Worm (Caenorhabditis elegans) whole organism, late embryonic: ENCODE measurements around the gene K07B1.7.

Experiments
- C38D4.7 ChIP-seq: fragments of 200-800 bp; sonication (Bioruptor generic); optimal IDR thresholded peaks from 2 replicates; lab custom pipeline; 2018; ENCODE audit warnings: mild to moderate bottlenecking, missing genetic modification characterization, moderate library complexity, missing compliant biosample characterization
- F13H6.1 ChIP-seq: sonication (generic microtip); optimal IDR thresholded peaks from 2 replicates; lab custom pipeline; 2016; ENCODE audit warnings: missing genetic modification characterization, missing compliant biosample characterization
- K02D7.2 ChIP-seq: sonication (generic microtip); optimal IDR thresholded peaks from 2 replicates; lab custom pipeline; 2017; ENCODE audit warnings: mild to moderate bottlenecking, missing genetic modification characterization, missing compliant biosample characterization
- T23F11.4 ChIP-seq: fragments of 200-800 bp; sonication (Bioruptor generic); optimal IDR thresholded peaks from 2 replicates; lab custom pipeline; 2018; ENCODE audit warnings: mild to moderate bottlenecking, missing genetic modification characterization, missing compliant biosample characterization
- Y22D7AL.16 ChIP-seq: sonication (generic microtip); optimal IDR thresholded peaks from 2 replicates; lab custom pipeline; 2016; ENCODE audit warnings: missing genetic modification characterization, missing compliant biosample characterization
- ama-1 ChIP-seq: fragments of 150-350 bp; optimal IDR thresholded peaks from 2 replicates; lab custom pipeline; 2014
- ceh-14 ChIP-seq: sonication (generic microtip); optimal IDR thresholded peaks from 2 replicates; lab custom pipeline; 2016; ENCODE audit warnings: missing genotype, missing genetic modification characterization, missing compliant biosample characterization
- ceh-18 ChIP-seq: sonication (generic microtip); optimal IDR thresholded peaks from 2 replicates; lab custom pipeline; 2016; ENCODE audit warnings: missing genetic modification characterization, missing compliant biosample characterization
- ceh-30 ChIP-seq: fragments of 150-350 bp; optimal IDR thresholded peaks from 2 replicates; lab custom pipeline; 2014; ENCODE audit warnings: missing biosample characterization, missing genetic modification characterization
- ceh-31 ChIP-seq: sonication (generic microtip); optimal IDR thresholded peaks from 2 replicates; lab custom pipeline; 2016; ENCODE audit warnings: missing genetic modification characterization, missing compliant biosample characterization
- dve-1 ChIP-seq: sonication (generic microtip); optimal IDR thresholded peaks from 2 replicates; lab custom pipeline; 2017; ENCODE audit warnings: antibody characterized with exemption, mild to moderate bottlenecking, missing genetic modification characterization, missing compliant biosample characterization
- elt-2 ChIP-seq: sonication (generic microtip); optimal IDR thresholded peaks from 2 replicates; lab custom pipeline; 2016; ENCODE audit warnings: missing genetic modification reagents, missing genetic modification characterization, missing compliant biosample characterization
- fkh-10 ChIP-seq: fragments of 150-350 bp; optimal IDR thresholded peaks from 2 replicates; lab custom pipeline; 2014; ENCODE audit warnings: missing biosample characterization, missing genetic modification reagents, missing genetic modification characterization
- fkh-6 ChIP-seq: sonication (generic microtip); optimal IDR thresholded peaks from 2 replicates; lab custom pipeline; 2016; ENCODE audit warnings: missing genetic modification characterization, missing compliant biosample characterization
- hlh-15 ChIP-seq: sonication (generic microtip); optimal IDR thresholded peaks from 2 replicates; lab custom pipeline; 2016; ENCODE audit warnings: missing genetic modification characterization, missing compliant biosample characterization
- hlh-30 ChIP-seq: sonication (generic microtip); optimal IDR thresholded peaks from 2 replicates; lab custom pipeline; 2017; ENCODE audit warnings: antibody characterized with exemption, missing genetic modification characterization, missing compliant biosample characterization; ENCODE audit not compliant: insufficient read depth
- hlh-8 ChIP-seq: sonication (generic microtip); optimal IDR thresholded peaks from 2 replicates; lab custom pipeline; 2016; ENCODE audit warnings: missing genotype, missing genetic modification characterization, missing compliant biosample characterization
- lim-6 ChIP-seq: sonication (generic microtip); optimal IDR thresholded peaks from 2 replicates; lab custom pipeline; 2016; ENCODE audit warnings: missing genetic modification characterization, missing compliant biosample characterization
- lin-11 ChIP-seq: fragments of 200-800 bp; sonication (Bioruptor generic); optimal IDR thresholded peaks from 2 replicates; lab custom pipeline; 2018; ENCODE audit warnings: mild to moderate bottlenecking, missing genetic modification characterization, missing compliant biosample characterization
- mec-3 ChIP-seq: sonication (generic microtip); optimal IDR thresholded peaks from 2 replicates; lab custom pipeline; 2016; ENCODE audit warnings: borderline replicate concordance, missing genetic modification characterization, missing compliant biosample characterization
- nfya-1 ChIP-seq: sonication (generic microtip); optimal IDR thresholded peaks from 2 replicates; lab custom pipeline; 2017; ENCODE audit warnings: missing genetic modification characterization, mild to moderate bottlenecking, missing compliant biosample characterization, antibody characterized with exemption, moderate library complexity
- nhr-232 ChIP-seq: sonication (generic microtip); optimal IDR thresholded peaks from 2 replicates; lab custom pipeline; 2016; ENCODE audit warnings: missing genetic modification characterization, missing compliant biosample characterization
- npax-4 ChIP-seq: sonication (generic microtip); optimal IDR thresholded peaks from 2 replicates; lab custom pipeline; 2016; ENCODE audit warnings: missing genetic modification characterization, missing compliant biosample characterization
- odd-2 ChIP-seq: sonication (generic microtip); optimal IDR thresholded peaks from 2 replicates; lab custom pipeline; 2017; ENCODE audit warnings: antibody characterized with exemption, mild to moderate bottlenecking, missing genetic modification characterization, missing compliant biosample characterization
- pax-1 ChIP-seq: fragments of 150-350 bp; optimal IDR thresholded peaks from 2 replicates; lab custom pipeline; 2014; ENCODE audit warnings: missing biosample characterization, missing genetic modification characterization
- pha-2 ChIP-seq: sonication (generic microtip); optimal IDR thresholded peaks from 2 replicates; lab custom pipeline; 2017; ENCODE audit warnings: mild to moderate bottlenecking, missing genetic modification characterization, missing compliant biosample characterization
- pha-4 ChIP-seq: fragments of 150-350 bp; optimal IDR thresholded peaks from 2 replicates; lab custom pipeline; 2018; ENCODE audit warnings: missing biosample characterization, missing genetic modification reagents, missing genetic modification characterization
- pros-1 ChIP-seq: fragments of 150-350 bp; optimal IDR thresholded peaks from 2 replicates; lab custom pipeline; 2014; ENCODE audit warnings: missing biosample characterization, missing genetic modification reagents, missing genetic modification characterization
- ref-2 ChIP-seq: sonication (generic microtip); optimal IDR thresholded peaks from 2 replicates; lab custom pipeline; 2016; ENCODE audit warnings: missing genetic modification characterization, missing compliant biosample characterization
- sox-4 ChIP-seq: sonication (generic microtip); optimal IDR thresholded peaks from 2 replicates; lab custom pipeline; 2017; ENCODE audit warnings: mild to moderate bottlenecking, missing genetic modification characterization, inconsistent platforms, missing compliant biosample characterization
- syd-9 ChIP-seq: sonication (generic microtip); optimal IDR thresholded peaks from 2 replicates; lab custom pipeline; 2016; ENCODE audit warnings: mild to moderate bottlenecking, missing genetic modification characterization, moderate library complexity, missing compliant biosample characterization
- tbx-2 ChIP-seq: sonication (generic microtip); optimal IDR thresholded peaks from 2 replicates; lab custom pipeline; 2016; ENCODE audit warnings: missing genetic modification characterization, missing compliant biosample characterization
- tbx-7 ChIP-seq: sonication (generic microtip); optimal IDR thresholded peaks from 2 replicates; lab custom pipeline; 2016; ENCODE audit warnings: missing genotype, missing genetic modification characterization, missing compliant biosample characterization
- ttx-3 ChIP-seq: sonication (generic microtip); optimal IDR thresholded peaks from 2 replicates; lab custom pipeline; 2016; ENCODE audit warnings: missing genetic modification reagents, missing genetic modification characterization, missing compliant biosample characterization
- unc-3 ChIP-seq, 2 experiments: fragments of 200-800 bp in 1 of 2; sonication (Bioruptor generic) in 1 of 2; sonication (generic microtip) in 1 of 2; conservative IDR thresholded peaks in 1 of 2; optimal IDR thresholded peaks in 1 of 2; 2 replicates each; pipeline versions ENCODE4 v1.3.6 to Lab custom; 2016 to 2022; ENCODE audit warnings: missing compliant biosample characterization in 2 of 2, missing genetic modification characterization in 2 of 2, missing genetic modification reagents in 1 of 2
- unc-55 ChIP-seq: sonication (generic microtip); optimal IDR thresholded peaks from 2 replicates; lab custom pipeline; 2017; ENCODE audit warnings: missing biosample characterization, missing genetic modification reagents, missing genetic modification characterization
- unc-86 ChIP-seq: sonication (generic microtip); optimal IDR thresholded peaks from 2 replicates; lab custom pipeline; 2016; ENCODE audit warnings: missing genetic modification characterization, missing compliant biosample characterization
- zip-5 ChIP-seq: sonication (generic microtip); optimal IDR thresholded peaks from 2 replicates; lab custom pipeline; 2016; ENCODE audit warnings: missing genetic modification characterization, missing compliant biosample characterization
- ztf-16 ChIP-seq: sonication (generic microtip); optimal IDR thresholded peaks from 2 replicates; lab custom pipeline; 2017; ENCODE audit warnings: missing genetic modification characterization, missing compliant biosample characterization

K07B1.7 gene

DNA sequence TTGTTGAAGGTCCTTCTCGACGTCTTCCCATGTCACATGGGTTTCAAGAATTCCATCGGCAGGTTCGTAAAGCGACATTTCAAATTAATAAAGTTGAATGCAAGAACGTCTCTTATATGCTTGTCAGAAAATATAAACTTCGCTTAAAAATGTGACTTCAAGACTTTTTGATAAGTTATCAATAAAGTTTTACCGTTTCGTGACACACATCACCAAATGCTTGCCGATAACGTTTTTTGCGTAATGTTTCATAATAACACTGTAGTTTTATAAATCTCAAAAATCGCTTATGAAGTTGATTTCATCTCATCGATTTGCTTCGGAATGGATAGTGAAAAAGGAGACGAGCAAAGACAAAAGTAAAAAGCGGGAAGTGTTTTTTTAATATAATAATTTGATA lies 26.7 kb upstream of the K07B1.7 start, which contains the start of gene E02C12.8:
TSS of gene E02C12.8 (minus strand) at position 141 of the 400 bp plus-strand sequence.
- TF ChIP-seq tbx-2 (tag; lab: Kevin White, UChicago) (no peak), ttx-3 (tag; lab: Kevin White, UChicago) (no peak), hlh-15 (tag; lab: Kevin White, UChicago) (no peak), elt-2 (tag; lab: Kevin White, UChicago) (peak; percentile 35)

DNA sequence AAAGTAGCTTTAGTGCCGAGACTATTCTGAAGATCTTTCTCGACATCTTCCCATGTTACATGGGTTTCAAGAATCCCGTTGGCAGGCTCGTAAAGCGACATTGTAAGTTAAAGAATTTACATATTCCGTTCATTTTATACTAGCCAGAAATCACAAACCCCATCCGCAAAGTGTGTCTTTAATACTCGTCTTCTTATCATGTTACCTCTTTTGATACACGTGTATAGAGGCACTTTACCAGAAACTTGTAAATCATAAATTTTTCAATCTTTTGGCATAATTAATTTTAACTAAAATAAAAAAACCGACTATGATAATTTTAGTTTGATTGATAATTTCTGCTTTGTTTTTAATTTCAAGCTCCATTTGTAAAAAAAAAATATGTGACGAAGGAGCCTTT lies 24.2 kb upstream of the K07B1.7 start, which contains the start of gene E02C12.6:
TSS of gene E02C12.6 (minus strand) at position 101 of the 400 bp plus-strand sequence.
- no peak for TF ChIP-seq lim-6 (tag; lab: Kevin White, UChicago)
- TF ChIP-seq pha-4 (tag; lab: Kevin White, UChicago), result no peak
- TF ChIP-seq ceh-30 (tag; lab: Kevin White, UChicago), result no peak
- no peak for TF ChIP-seq lin-11 (tag; lab: Kevin White, UChicago)
- no peak for TF ChIP-seq ceh-18 (tag; lab: Kevin White, UChicago)
- TF ChIP-seq C38D4.7 (GFP tag; lab: Kevin White, UChicago), result no peak
- no peak for TF ChIP-seq T23F11.4 (GFP tag; lab: Kevin White, UChicago)
- no peak for TF ChIP-seq F13H6.1 (tag; lab: Kevin White, UChicago)
- TF ChIP-seq zip-5 (tag; lab: Kevin White, UChicago), result no peak
- no peak for TF ChIP-seq ceh-14 (tag; lab: Kevin White, UChicago)
- TF ChIP-seq npax-4 (tag; lab: Kevin White, UChicago), result no peak
- no peak for TF ChIP-seq dve-1 (tag; lab: Kevin White, UChicago)
- TF ChIP-seq Y22D7AL.16 (tag; lab: Kevin White, UChicago), result no peak
- TF ChIP-seq hlh-8 (tag; lab: Kevin White, UChicago), result no peak
- TF ChIP-seq ztf-16, result no peak
- no peak for TF ChIP-seq pros-1 (tag; lab: Kevin White, UChicago)
- TF ChIP-seq unc-55 (GFP tag; lab: Kevin White, UChicago), result no peak
- no peak for TF ChIP-seq hlh-15 (tag; lab: Kevin White, UChicago)
- no peak for TF ChIP-seq tbx-7 (tag; lab: Kevin White, UChicago)
- no peak for TF ChIP-seq unc-3 (GFP tag; conservative IDR thresholded peaks at IDR 0.05; lab: Robert Waterston, UW)
- no peak for TF ChIP-seq unc-3 (tag; optimal IDR thresholded peaks at IDR 0.05; lab: Kevin White, UChicago)

- TF ChIP-seq sox-4 (tag; lab: Kevin White, UChicago) (no peak), fkh-6 (no peak), syd-9 (tag; lab: Kevin White, UChicago) (no peak), ama-1 (lab: Kevin White, UChicago) (no peak), pax-1 (tag; lab: Kevin White, UChicago) (no peak), odd-2 (tag; lab: Kevin White, UChicago) (no peak), ztf-16 (no peak), C38D4.7 (GFP tag; lab: Kevin White, UChicago) (no peak), fkh-10 (GFP tag; lab: Kevin White, UChicago) (no peak), nhr-232 (tag; lab: Kevin White, UChicago) (no peak), T23F11.4 (GFP tag; lab: Kevin White, UChicago) (no peak), nfya-1 (no peak)
Observed at ce11 chrV:9359674-9360073, 12.9 kb upstream of the K07B1.7 start, which contains the start of gene gpa-3. Gene gpa-3 (minus strand): TSS chrV:9359774.

ce11 chrV:9356345-9356744 lies 9.6 kb upstream of the K07B1.7 start, which contains the start of gene ttr-49:
Gene ttr-49 (minus strand): TSS chrV:9356515.
- TF ChIP-seq K02D7.2 (tag; lab: Kevin White, UChicago) (no peak), hlh-30 (tag; lab: Kevin White, UChicago) (no peak), ztf-16 (no peak), fkh-10 (GFP tag; lab: Kevin White, UChicago) (no peak), unc-86 (tag; lab: Kevin White, UChicago) (no peak), mec-3 (tag; lab: Kevin White, UChicago) (no peak), ceh-31 (tag; lab: Kevin White, UChicago) (no peak), F13H6.1 (tag; lab: Kevin White, UChicago) (no peak), nhr-232 (tag; lab: Kevin White, UChicago) (no peak), pha-2 (tag; lab: Kevin White, UChicago) (no peak), ref-2 (tag; lab: Kevin White, UChicago) (no peak), npax-4 (tag; lab: Kevin White, UChicago) (no peak), fkh-6 (no peak), ama-1 (lab: Kevin White, UChicago) (no peak)
